Worm (Caenorhabditis elegans) whole organism, L1 larva: Measurements from ENCODE around the gene W08E12.9.

Experiments used
- C16A3.4 ChIP-seq: fragments of 150-350 bp; optimal IDR thresholded peaks from 2 replicates; lab custom pipeline; 2014; ENCODE audit warnings: missing biosample characterization, missing genetic modification characterization
- C34B4.2 ChIP-seq: sonication (generic microtip); optimal IDR thresholded peaks from 2 replicates; lab custom pipeline; 2017; ENCODE audit warnings: mild to moderate bottlenecking, missing genetic modification characterization, missing compliant biosample characterization
- Y116A8C.19 ChIP-seq: sonication (generic microtip); optimal IDR thresholded peaks from 2 replicates; lab custom pipeline; 2016; ENCODE audit warnings: missing compliant biosample characterization, missing genetic modification characterization, borderline replicate concordance
- alr-1 ChIP-seq: fragments of 200-800 bp; sonication (Bioruptor generic); optimal IDR thresholded peaks from 2 replicates; lab custom pipeline; 2018; ENCODE audit warnings: borderline replicate concordance, mild to moderate bottlenecking, missing genetic modification characterization, missing compliant biosample characterization
- ama-1 ChIP-seq: fragments of 150-350 bp; optimal IDR thresholded peaks from 2 replicates; lab custom pipeline; 2014
- blmp-1 ChIP-seq: fragments of 150-350 bp; optimal IDR thresholded peaks from 2 replicates; lab custom pipeline; 2014; ENCODE audit warnings: missing biosample characterization, missing genetic modification characterization
- ceh-82 ChIP-seq, 3 experiments: fragments of 150-350 bp in 1 of 3; sonication (generic microtip) in 2 of 3; optimal IDR thresholded peaks; 2 replicates each; lab custom pipeline; 2014 to 2017; ENCODE audit warnings: missing biosample characterization in 3 of 3, missing genetic modification characterization in 3 of 3
- ces-1 ChIP-seq: fragments of 150-350 bp; optimal IDR thresholded peaks from 2 replicates; lab custom pipeline; 2014; ENCODE audit warnings: missing biosample characterization, missing genetic modification reagents, missing genetic modification characterization
- efl-1 ChIP-seq, 4 experiments: fragments of 150-350 bp; optimal IDR thresholded peaks in 3 of 4; peaks in 1 of 4; 1 replicate in 1 of 4; 2 replicates in 3 of 4; lab custom pipeline; 2014; ENCODE audit warnings: missing biosample characterization in 2 of 4, missing genetic modification characterization in 2 of 4, missing genetic modification reagents in 2 of 4
- egl-13 ChIP-seq: sonication (generic microtip); optimal IDR thresholded peaks from 2 replicates; lab custom pipeline; 2016; ENCODE audit warnings: missing genotype, missing genetic modification reagents, missing genetic modification characterization, missing compliant biosample characterization
- egl-27 ChIP-seq, 2 experiments: fragments of 150-350 bp in 1 of 2; sonication (generic microtip); optimal IDR thresholded peaks; 3 replicates each; lab custom pipeline; 2017 to 2018; ENCODE audit warnings: missing biosample characterization in 2 of 2, missing genetic modification characterization in 2 of 2, missing genetic modification reagents in 2 of 2
- elt-2 ChIP-seq: sonication (generic microtip); optimal IDR thresholded peaks from 2 replicates; lab custom pipeline; 2016; ENCODE audit warnings: missing genetic modification characterization, mild to moderate bottlenecking, inconsistent platforms, missing compliant biosample characterization, missing genetic modification reagents
- elt-3 ChIP-seq, 6 experiments: fragments of 150-350 bp in 1 of 6; sonication (generic microtip); optimal IDR thresholded peaks; 2 replicates each; lab custom pipeline; 2017 to 2018; ENCODE audit warnings: missing biosample characterization in 6 of 6, missing genetic modification characterization in 6 of 6, inconsistent platforms in 1 of 6
- fkh-10 ChIP-seq: sonication (generic microtip); optimal IDR thresholded peaks from 2 replicates; lab custom pipeline; 2017; ENCODE audit warnings: missing biosample characterization, missing genetic modification reagents, missing genetic modification characterization
- fkh-8 ChIP-seq: sonication (generic microtip); optimal IDR thresholded peaks from 2 replicates; lab custom pipeline; 2016; ENCODE audit warnings: mild to moderate bottlenecking, missing genetic modification characterization, missing compliant biosample characterization
- fos-1 ChIP-seq: fragments of 150-350 bp; optimal IDR thresholded peaks from 2 replicates; lab custom pipeline; 2014; ENCODE audit warnings: missing biosample characterization, missing genetic modification characterization
- hlh-17 ChIP-seq: fragments of 200-800 bp; sonication (Bioruptor generic); optimal IDR thresholded peaks from 2 replicates; lab custom pipeline; 2018; ENCODE audit warnings: missing genetic modification characterization, mild to moderate bottlenecking, missing compliant biosample characterization, moderate library complexity, borderline replicate concordance
- hlh-4 ChIP-seq: sonication (generic microtip); optimal IDR thresholded peaks from 2 replicates; lab custom pipeline; 2016; ENCODE audit warnings: mild to moderate bottlenecking, missing genetic modification characterization, missing compliant biosample characterization
- hpl-2 ChIP-seq: fragments of 150-350 bp; optimal IDR thresholded peaks from 2 replicates; lab custom pipeline; 2014; ENCODE audit warnings: missing biosample characterization, missing genetic modification reagents, missing genetic modification characterization
- irx-1 ChIP-seq: sonication (generic microtip); optimal IDR thresholded peaks from 2 replicates; lab custom pipeline; 2016; ENCODE audit warnings: missing genetic modification characterization, missing compliant biosample characterization
- isw-1 ChIP-seq: fragments of 200-800 bp; sonication (Bioruptor generic); IDR thresholded peaks from 2 replicates; pipeline ENCODE4 v1.3.6; 2022; ENCODE audit warnings: missing genetic modification characterization, missing compliant biosample characterization
- lin-14 ChIP-seq: fragments of 200-800 bp; sonication (Bioruptor generic); optimal IDR thresholded peaks from 2 replicates; lab custom pipeline; 2018; ENCODE audit warnings: mild to moderate bottlenecking, missing genetic modification characterization, moderate library complexity, missing compliant biosample characterization
- lin-35 ChIP-seq, 2 experiments: fragments of 150-350 bp; optimal IDR thresholded peaks; 2 replicates each; lab custom pipeline; 2014; ENCODE audit warnings: missing biosample characterization in 2 of 2, missing genetic modification characterization in 2 of 2, missing genetic modification reagents in 2 of 2
- lsy-2 ChIP-seq, 2 experiments: fragments of 150-350 bp; optimal IDR thresholded peaks; 2 replicates each; lab custom pipeline; 2014; ENCODE audit warnings: missing biosample characterization in 2 of 2, missing genetic modification characterization in 2 of 2
- mab-9 ChIP-seq: fragments of 200-800 bp; sonication (Bioruptor generic); IDR thresholded peaks from 2 replicates; pipeline ENCODE4 v1.3.6; 2022; ENCODE audit warnings: missing genetic modification reagents, missing genetic modification characterization, missing compliant biosample characterization
- mdl-1 ChIP-seq, 2 experiments: fragments of 150-350 bp; optimal IDR thresholded peaks; 2 replicates each; lab custom pipeline; 2014 to 2017; ENCODE audit warnings: missing biosample characterization in 2 of 2, missing genetic modification characterization in 2 of 2, inconsistent platforms in 1 of 2
- nhr-12 ChIP-seq: sonication (generic microtip); optimal IDR thresholded peaks from 2 replicates; lab custom pipeline; 2017; ENCODE audit warnings: missing biosample characterization, missing genetic modification characterization
- nhr-47 ChIP-seq: sonication (generic microtip); optimal IDR thresholded peaks from 2 replicates; lab custom pipeline; 2016; ENCODE audit warnings: mild to moderate bottlenecking, missing genetic modification characterization, moderate library complexity, missing compliant biosample characterization
- nhr-71 ChIP-seq: sonication (generic microtip); optimal IDR thresholded peaks from 2 replicates; lab custom pipeline; 2016; ENCODE audit warnings: mild to moderate bottlenecking, missing genetic modification characterization, moderate library complexity, missing compliant biosample characterization
- nhr-76 ChIP-seq: sonication (generic microtip); optimal IDR thresholded peaks from 2 replicates; lab custom pipeline; 2017; ENCODE audit warnings: missing biosample characterization, missing genetic modification characterization
- nhr-90 ChIP-seq: sonication (generic microtip); optimal IDR thresholded peaks from 2 replicates; lab custom pipeline; 2016; ENCODE audit warnings: mild to moderate bottlenecking, missing genetic modification characterization, missing compliant biosample characterization; ENCODE audit not compliant: poor library complexity
- pax-3 ChIP-seq: fragments of 200-800 bp; sonication (Bioruptor generic); optimal IDR thresholded peaks from 2 replicates; lab custom pipeline; 2018; ENCODE audit warnings: mild to moderate bottlenecking, missing genetic modification characterization, moderate library complexity, missing compliant biosample characterization
- rnt-1 ChIP-seq: sonication (generic microtip); optimal IDR thresholded peaks from 2 replicates; lab custom pipeline; 2016; ENCODE audit warnings: mild to moderate bottlenecking, missing genetic modification characterization, moderate library complexity, missing compliant biosample characterization
- snpc-4 ChIP-seq: fragments of 150-350 bp; optimal IDR thresholded peaks from 2 replicates; lab custom pipeline; 2014; ENCODE audit warnings: missing biosample characterization, missing genetic modification characterization
- sox-4 ChIP-seq: sonication (generic microtip); optimal IDR thresholded peaks from 2 replicates; lab custom pipeline; 2016; ENCODE audit warnings: missing genetic modification characterization, missing compliant biosample characterization
- sup-37 ChIP-seq: fragments of 200-800 bp; sonication (Bioruptor generic); optimal IDR thresholded peaks from 2 replicates; lab custom pipeline; 2018; ENCODE audit warnings: mild to moderate bottlenecking, missing genetic modification characterization, missing compliant biosample characterization
- swsn-7 ChIP-seq: sonication (generic microtip); optimal IDR thresholded peaks from 2 replicates; lab custom pipeline; 2016; ENCODE audit warnings: missing genetic modification characterization, missing compliant biosample characterization
- tbx-2 ChIP-seq: sonication (generic microtip); optimal IDR thresholded peaks from 2 replicates; lab custom pipeline; 2016; ENCODE audit warnings: missing genetic modification characterization, missing compliant biosample characterization
- unc-30 ChIP-seq: sonication (generic microtip); optimal IDR thresholded peaks from 2 replicates; lab custom pipeline; 2017; ENCODE audit warnings: missing biosample characterization, missing genetic modification characterization
- unc-86 ChIP-seq: sonication (generic microtip); optimal IDR thresholded peaks from 2 replicates; lab custom pipeline; 2016; ENCODE audit warnings: missing genetic modification characterization, missing compliant biosample characterization
- unc-98 ChIP-seq: fragments of 200-800 bp; sonication (Bioruptor generic); IDR thresholded peaks from 2 replicates; pipeline ENCODE4 v1.3.6; 2022; ENCODE audit warnings: missing genetic modification characterization, missing compliant biosample characterization
- vab-15 ChIP-seq: sonication (generic microtip); optimal IDR thresholded peaks from 2 replicates; lab custom pipeline; 2017; ENCODE audit warnings: missing genotype, mild to moderate bottlenecking, missing genetic modification characterization, missing compliant biosample characterization
- xbp-1 ChIP-seq: sonication (generic microtip); optimal IDR thresholded peaks from 2 replicates; lab custom pipeline; 2016; ENCODE audit warnings: missing genetic modification characterization, missing compliant biosample characterization
- ztf-4 ChIP-seq: fragments of 150-350 bp; optimal IDR thresholded peaks from 2 replicates; lab custom pipeline; 2014; ENCODE audit warnings: missing biosample characterization, missing genetic modification characterization

W08E12.9 gene

DNA sequence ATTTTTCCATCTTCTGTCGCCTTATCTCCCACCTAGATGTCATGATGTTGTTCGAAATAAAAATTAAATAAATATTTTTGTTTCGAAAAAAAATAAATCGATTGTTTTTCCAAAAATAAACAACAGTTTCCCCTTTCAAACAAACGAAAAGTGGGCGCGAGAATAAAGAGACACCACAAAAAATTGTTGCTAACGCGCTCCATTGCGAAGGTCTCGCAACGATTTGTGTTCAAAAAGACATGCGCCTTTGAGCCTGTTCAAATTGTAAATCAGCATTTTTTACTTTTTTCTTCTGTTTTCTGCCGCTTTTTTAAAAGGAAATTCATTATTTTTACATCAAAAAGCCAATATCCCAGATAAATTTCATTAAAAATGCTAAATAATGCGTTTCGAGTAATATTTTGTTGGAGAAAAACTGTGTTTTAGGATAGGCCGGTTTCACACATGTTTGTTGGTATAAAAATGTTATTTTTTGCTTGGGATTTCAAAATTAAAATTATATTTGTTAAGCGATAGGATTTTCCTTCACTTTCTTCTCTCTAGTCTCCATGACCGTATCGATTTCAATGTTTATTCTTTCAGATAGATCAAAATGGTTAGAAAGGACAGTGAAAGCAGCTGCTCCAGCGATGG is 12.7 kb downstream of the W08E12.9 start, which contains the start of gene W08E12.7 (continued):
- TF ChIP-seq hlh-4 (tag; lab: Kevin White, UChicago) (no peak), sup-37 (no peak), mab-9 (GFP tag; lab: Robert Waterston, UW) (peak; percentile 82), pax-3 (tag; lab: Kevin White, UChicago) (peak; percentile 88), xbp-1 (tag; lab: Kevin White, UChicago) (peak; percentile 92), hlh-17 (GFP tag; lab: Kevin White, UChicago) (no peak), C16A3.4 (tag; lab: Kevin White, UChicago) (peak; percentile 98), efl-1 (optimal IDR thresholded peaks at IDR 0.05; lab: Kevin White, UChicago) (peak; percentile 94 to 96), efl-1 (GFP tag; optimal IDR thresholded peaks at IDR 0.05 in 1 of 2; lab: Kevin White, UChicago) (peak; percentile 88 to 99), lsy-2 (tag; optimal IDR thresholded peaks at IDR 0.05; lab: Kevin White, UChicago) (peak; percentile 96 to 97), C34B4.2 (tag; lab: Kevin White, UChicago) (no peak), elt-2 (tag; lab: Kevin White, UChicago) (peak; percentile 40), vab-15 (tag; lab: Kevin White, UChicago) (peak; percentile 85), nhr-90 (tag; lab: Kevin White, UChicago) (peak; percentile 90), alr-1 (tag; lab: Kevin White, UChicago) (no peak), sox-4 (tag; lab: Kevin White, UChicago) (peak; percentile 64), lin-35 (GFP tag; optimal IDR thresholded peaks at IDR 0.05; lab: Kevin White, UChicago) (peak; percentile 94 to 96), fkh-8 (peak; percentile 97), isw-1 (GFP tag; lab: Robert Waterston, UW) (peak; percentile 93), nhr-12 (tag; lab: Kevin White, UChicago) (no peak), ztf-4 (peak; percentile 80), nhr-47 (peak; percentile 94), hpl-2 (peak; percentile 89), nhr-76 (tag; lab: Kevin White, UChicago) (no peak), elt-3 (tag; optimal IDR thresholded peaks at IDR 0.05; lab: Kevin White, UChicago) (peak in 5 of 6 experiments; percentile 22 to 98 (median 81)), lin-14 (GFP tag; lab: Kevin White, UChicago) (peak; percentile 95), unc-98 (GFP tag; lab: Robert Waterston, UW) (no peak; the same call in 1 of the 2 replicates), ces-1 (no peak), egl-27 (tag; optimal IDR thresholded peaks at IDR 0.05; lab: Kevin White, UChicago) (no peak), blmp-1 (tag; lab: Kevin White, UChicago) (peak; percentile 91), rnt-1 (tag; lab: Kevin White, UChicago) (peak; percentile 95), fkh-10 (GFP tag; lab: Kevin White, UChicago) (peak; percentile 69), ceh-82 (tag; optimal IDR thresholded peaks at IDR 0.05; lab: Kevin White, UChicago) (peak; percentile 94 to 98 (median 94)), swsn-7 (peak; percentile 93), Y116A8C.19 (tag; lab: Kevin White, UChicago) (no peak), ama-1 (peak; percentile 84), mdl-1 (tag; optimal IDR thresholded peaks at IDR 0.05; lab: Kevin White, UChicago) (peak in 1 of 2 experiments; percentile 96), tbx-2 (tag; lab: Kevin White, UChicago) (peak; percentile 90), egl-13 (tag; lab: Kevin White, UChicago) (peak; percentile 70), irx-1 (tag; lab: Kevin White, UChicago) (peak; percentile 86), unc-30 (no peak), unc-86 (peak; percentile 89), snpc-4 (peak; percentile 76), nhr-71 (tag; lab: Kevin White, UChicago) (peak; percentile 97), fos-1 (tag; lab: Kevin White, UChicago) (peak; percentile 90)
